Worm (Caenorhabditis elegans) whole organism, L1 larva: ENCODE results near the gene K03B4.8.

ENCODE experiments used
- C16A3.4 ChIP-seq: fragments of 150-350 bp; optimal IDR thresholded peaks from 2 replicates; lab custom pipeline; 2014; ENCODE audit warnings: missing biosample characterization, missing genetic modification characterization
- aha-1 ChIP-seq: fragments of 150-350 bp; optimal IDR thresholded peaks from 2 replicates; lab custom pipeline; 2014; ENCODE audit warnings: missing biosample characterization, missing genetic modification characterization
- aly-2 ChIP-seq: fragments of 150-350 bp; optimal IDR thresholded peaks from 2 replicates; lab custom pipeline; 2014; ENCODE audit warnings: missing biosample characterization, missing genetic modification characterization
- ama-1 ChIP-seq: fragments of 150-350 bp; optimal IDR thresholded peaks from 2 replicates; lab custom pipeline; 2014
- blmp-1 ChIP-seq: fragments of 150-350 bp; optimal IDR thresholded peaks from 2 replicates; lab custom pipeline; 2014; ENCODE audit warnings: missing biosample characterization, missing genetic modification characterization
- ceh-63 ChIP-seq: fragments of 200-800 bp; sonication (Bioruptor generic); optimal IDR thresholded peaks from 2 replicates; lab custom pipeline; 2018; ENCODE audit warnings: mild to moderate bottlenecking, missing genetic modification characterization, missing compliant biosample characterization
- ceh-82 ChIP-seq, 3 experiments: fragments of 150-350 bp in 1 of 3; sonication (generic microtip) in 2 of 3; optimal IDR thresholded peaks; 2 replicates each; lab custom pipeline; 2014 to 2017; ENCODE audit warnings: missing biosample characterization in 3 of 3, missing genetic modification characterization in 3 of 3
- ceh-88 ChIP-seq: fragments of 200-800 bp; sonication (Bioruptor generic); IDR thresholded peaks from 2 replicates; pipeline ENCODE4 v1.3.6; 2022; ENCODE audit warnings: missing genetic modification characterization, missing compliant biosample characterization
- ces-1 ChIP-seq: fragments of 150-350 bp; optimal IDR thresholded peaks from 2 replicates; lab custom pipeline; 2014; ENCODE audit warnings: missing biosample characterization, missing genetic modification reagents, missing genetic modification characterization
- dpl-1 ChIP-seq, 3 experiments: fragments of 150-350 bp in 2 of 3; sonication (generic microtip) in 1 of 3; optimal IDR thresholded peaks; 2 replicates each; lab custom pipeline; 2014 to 2017; ENCODE audit warnings: missing biosample characterization in 3 of 3, missing genetic modification characterization in 3 of 3, missing genetic modification reagents in 3 of 3
- dsc-1 ChIP-seq: sonication (generic microtip); optimal IDR thresholded peaks from 2 replicates; lab custom pipeline; 2016; ENCODE audit warnings: mild to moderate bottlenecking, missing genetic modification characterization, missing compliant biosample characterization
- efl-1 ChIP-seq, 4 experiments: fragments of 150-350 bp; optimal IDR thresholded peaks in 3 of 4; peaks in 1 of 4; 1 replicate in 1 of 4; 2 replicates in 3 of 4; lab custom pipeline; 2014; ENCODE audit warnings: missing biosample characterization in 2 of 4, missing genetic modification characterization in 2 of 4, missing genetic modification reagents in 2 of 4
- egl-13 ChIP-seq: sonication (generic microtip); optimal IDR thresholded peaks from 2 replicates; lab custom pipeline; 2016; ENCODE audit warnings: missing genotype, missing genetic modification reagents, missing genetic modification characterization, missing compliant biosample characterization
- elt-2 ChIP-seq: sonication (generic microtip); optimal IDR thresholded peaks from 2 replicates; lab custom pipeline; 2016; ENCODE audit warnings: missing genetic modification characterization, mild to moderate bottlenecking, inconsistent platforms, missing compliant biosample characterization, missing genetic modification reagents
- elt-3 ChIP-seq, 6 experiments: fragments of 150-350 bp in 1 of 6; sonication (generic microtip); optimal IDR thresholded peaks; 2 replicates each; lab custom pipeline; 2017 to 2018; ENCODE audit warnings: missing biosample characterization in 6 of 6, missing genetic modification characterization in 6 of 6, inconsistent platforms in 1 of 6
- fkh-10 ChIP-seq: sonication (generic microtip); optimal IDR thresholded peaks from 2 replicates; lab custom pipeline; 2017; ENCODE audit warnings: missing biosample characterization, missing genetic modification reagents, missing genetic modification characterization
- fkh-8 ChIP-seq: sonication (generic microtip); optimal IDR thresholded peaks from 2 replicates; lab custom pipeline; 2016; ENCODE audit warnings: mild to moderate bottlenecking, missing genetic modification characterization, missing compliant biosample characterization
- fos-1 ChIP-seq: fragments of 150-350 bp; optimal IDR thresholded peaks from 2 replicates; lab custom pipeline; 2014; ENCODE audit warnings: missing biosample characterization, missing genetic modification characterization
- grh-1 ChIP-seq: fragments of 200-800 bp; sonication (Bioruptor generic); IDR thresholded peaks from 2 replicates; pipeline ENCODE4 v1.3.6; 2022; ENCODE audit warnings: missing genetic modification reagents, missing genetic modification characterization, missing compliant biosample characterization
- jun-1 ChIP-seq: fragments of 150-350 bp; optimal IDR thresholded peaks from 2 replicates; lab custom pipeline; 2014; ENCODE audit warnings: missing biosample characterization, missing genetic modification reagents, missing genetic modification characterization
- lin-14 ChIP-seq: fragments of 200-800 bp; sonication (Bioruptor generic); optimal IDR thresholded peaks from 2 replicates; lab custom pipeline; 2018; ENCODE audit warnings: mild to moderate bottlenecking, missing genetic modification characterization, moderate library complexity, missing compliant biosample characterization
- lin-15B ChIP-seq: fragments of 150-350 bp; sonication (generic microtip); optimal IDR thresholded peaks from 3 replicates; lab custom pipeline; 2014; ENCODE audit warnings: missing biosample characterization, missing genetic modification characterization
- lin-35 ChIP-seq, 2 experiments: fragments of 150-350 bp; optimal IDR thresholded peaks; 2 replicates each; lab custom pipeline; 2014; ENCODE audit warnings: missing biosample characterization in 2 of 2, missing genetic modification characterization in 2 of 2, missing genetic modification reagents in 2 of 2
- lin-39 ChIP-seq: fragments of 150-350 bp; optimal IDR thresholded peaks from 2 replicates; lab custom pipeline; 2014; ENCODE audit warnings: missing biosample characterization, missing genetic modification reagents, missing genetic modification characterization
- lir-3 ChIP-seq: sonication (generic microtip); optimal IDR thresholded peaks from 2 replicates; lab custom pipeline; 2016; ENCODE audit warnings: mild to moderate bottlenecking, missing genetic modification characterization, moderate library complexity, missing compliant biosample characterization; ENCODE audit not compliant: poor library complexity
- lsy-2 ChIP-seq, 2 experiments: fragments of 150-350 bp; optimal IDR thresholded peaks; 2 replicates each; lab custom pipeline; 2014; ENCODE audit warnings: missing biosample characterization in 2 of 2, missing genetic modification characterization in 2 of 2
- mdl-1 ChIP-seq, 2 experiments: fragments of 150-350 bp; optimal IDR thresholded peaks; 2 replicates each; lab custom pipeline; 2014 to 2017; ENCODE audit warnings: missing biosample characterization in 2 of 2, missing genetic modification characterization in 2 of 2, inconsistent platforms in 1 of 2
- mep-1 ChIP-seq: fragments of 150-350 bp; optimal IDR thresholded peaks from 2 replicates; lab custom pipeline; 2014; ENCODE audit warnings: missing biosample characterization, missing genetic modification characterization
- nhr-11 ChIP-seq: fragments of 150-350 bp; optimal IDR thresholded peaks from 2 replicates; lab custom pipeline; 2014; ENCODE audit warnings: missing biosample characterization, missing genetic modification characterization
- nhr-19 ChIP-seq: fragments of 200-800 bp; sonication (Bioruptor generic); conservative IDR thresholded peaks from 2 replicates; pipeline ENCODE4 v1.3.6; 2022; ENCODE audit warnings: missing genetic modification characterization, missing compliant biosample characterization
- nhr-20 ChIP-seq: sonication (generic microtip); optimal IDR thresholded peaks from 2 replicates; lab custom pipeline; 2016; ENCODE audit warnings: mild to moderate bottlenecking, missing genetic modification characterization, missing compliant biosample characterization
- nhr-28 ChIP-seq: fragments of 150-350 bp; optimal IDR thresholded peaks from 2 replicates; lab custom pipeline; 2014; ENCODE audit warnings: missing biosample characterization, missing genetic modification characterization
- nhr-47 ChIP-seq: sonication (generic microtip); optimal IDR thresholded peaks from 2 replicates; lab custom pipeline; 2016; ENCODE audit warnings: mild to moderate bottlenecking, missing genetic modification characterization, moderate library complexity, missing compliant biosample characterization
- nhr-71 ChIP-seq: sonication (generic microtip); optimal IDR thresholded peaks from 2 replicates; lab custom pipeline; 2016; ENCODE audit warnings: mild to moderate bottlenecking, missing genetic modification characterization, moderate library complexity, missing compliant biosample characterization
- nhr-84 ChIP-seq: sonication (generic microtip); optimal IDR thresholded peaks from 2 replicates; lab custom pipeline; 2017; ENCODE audit warnings: missing biosample characterization, missing genetic modification characterization
- nhr-85 ChIP-seq: sonication (generic microtip); peaks from one replicate; lab custom pipeline; 2016; ENCODE audit warnings: missing genetic modification characterization, inconsistent platforms, missing compliant biosample characterization
- nhr-90 ChIP-seq: sonication (generic microtip); optimal IDR thresholded peaks from 2 replicates; lab custom pipeline; 2016; ENCODE audit warnings: mild to moderate bottlenecking, missing genetic modification characterization, missing compliant biosample characterization; ENCODE audit not compliant: poor library complexity
- pag-3 ChIP-seq: sonication (generic microtip); optimal IDR thresholded peaks from 2 replicates; lab custom pipeline; 2017; ENCODE audit warnings: missing genetic modification characterization, mild to moderate bottlenecking, missing compliant biosample characterization, antibody characterized with exemption, borderline replicate concordance; ENCODE audit not compliant: insufficient read depth
- rnt-1 ChIP-seq: sonication (generic microtip); optimal IDR thresholded peaks from 2 replicates; lab custom pipeline; 2016; ENCODE audit warnings: mild to moderate bottlenecking, missing genetic modification characterization, moderate library complexity, missing compliant biosample characterization
- skn-1 ChIP-seq: fragments of 150-350 bp; optimal IDR thresholded peaks from 2 replicates; lab custom pipeline; 2014; ENCODE audit warnings: missing biosample characterization, missing genetic modification characterization
- snu-23 ChIP-seq: sonication (generic microtip); optimal IDR thresholded peaks from 2 replicates; lab custom pipeline; 2016; ENCODE audit warnings: missing genetic modification characterization, missing compliant biosample characterization
- sox-4 ChIP-seq: sonication (generic microtip); optimal IDR thresholded peaks from 2 replicates; lab custom pipeline; 2016; ENCODE audit warnings: missing genetic modification characterization, missing compliant biosample characterization
- swsn-7 ChIP-seq: sonication (generic microtip); optimal IDR thresholded peaks from 2 replicates; lab custom pipeline; 2016; ENCODE audit warnings: missing genetic modification characterization, missing compliant biosample characterization
- tbx-2 ChIP-seq: sonication (generic microtip); optimal IDR thresholded peaks from 2 replicates; lab custom pipeline; 2016; ENCODE audit warnings: missing genetic modification characterization, missing compliant biosample characterization
- unc-130 ChIP-seq: fragments of 150-350 bp; optimal IDR thresholded peaks from 2 replicates; lab custom pipeline; 2017; ENCODE audit warnings: missing biosample characterization, missing genetic modification characterization, inconsistent platforms
- unc-30 ChIP-seq: sonication (generic microtip); optimal IDR thresholded peaks from 2 replicates; lab custom pipeline; 2017; ENCODE audit warnings: missing biosample characterization, missing genetic modification characterization
- unc-86 ChIP-seq: sonication (generic microtip); optimal IDR thresholded peaks from 2 replicates; lab custom pipeline; 2016; ENCODE audit warnings: missing genetic modification characterization, missing compliant biosample characterization
- xbp-1 ChIP-seq: sonication (generic microtip); optimal IDR thresholded peaks from 2 replicates; lab custom pipeline; 2016; ENCODE audit warnings: missing genetic modification characterization, missing compliant biosample characterization
- zip-4 ChIP-seq: fragments of 200-800 bp; sonication (Bioruptor generic); optimal IDR thresholded peaks from 2 replicates; lab custom pipeline; 2018; ENCODE audit warnings: mild to moderate bottlenecking, missing genetic modification characterization, moderate library complexity, missing compliant biosample characterization
- ztf-11 ChIP-seq, 2 experiments: sonication (generic microtip); optimal IDR thresholded peaks; 2 replicates each; lab custom pipeline; 2016 to 2017; ENCODE audit warnings: missing genetic modification characterization in 2 of 2, missing biosample characterization in 1 of 2, missing compliant biosample characterization in 1 of 2

The K03B4.8 gene

DNA sequence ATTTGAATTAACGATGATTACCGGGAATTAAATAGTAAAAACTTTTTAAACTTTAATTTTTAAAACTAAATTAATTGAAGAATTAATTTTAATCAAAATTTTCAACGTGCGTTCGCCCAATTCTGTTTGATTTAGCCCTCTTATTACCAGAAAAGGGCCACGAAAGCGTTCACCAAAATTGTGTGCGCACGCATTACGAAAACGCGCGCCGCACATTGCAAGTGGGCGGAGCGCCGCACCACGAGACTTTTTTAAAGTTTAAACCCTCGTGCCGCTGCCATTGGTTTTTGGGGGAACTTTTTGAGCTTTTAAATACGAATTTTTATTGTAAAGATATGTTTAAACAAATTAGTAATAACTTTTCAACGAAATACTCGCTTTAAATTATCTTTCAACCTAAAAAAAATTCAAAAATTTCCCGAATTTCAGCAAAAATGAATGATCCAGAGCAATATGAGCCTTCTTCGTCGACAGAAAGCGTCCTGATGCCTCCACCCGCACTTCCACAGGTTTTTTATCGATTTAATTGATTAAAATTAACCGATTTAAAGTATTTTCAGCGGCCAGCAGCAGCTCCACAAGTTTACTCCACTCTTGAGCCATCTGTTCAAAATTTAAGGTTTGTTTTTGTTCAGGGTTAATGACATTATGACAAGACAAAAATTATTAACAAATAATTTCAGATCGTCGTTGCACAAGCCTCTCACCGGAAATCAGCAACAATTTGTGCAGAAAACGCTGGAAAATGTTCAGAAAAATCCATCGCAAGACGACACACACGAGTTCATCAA lies 12.5 kb upstream of the K03B4.8 start, which contains the start of gene taf-10:
Gene taf-10 (plus strand): TSS at position 424 of the 791 bp plus-strand sequence.
- TF ChIP-seq grh-1 (GFP tag; lab: Robert Waterston, UW) (peak; percentile 51), aha-1 (tag; lab: Kevin White, UChicago) (no peak), lin-39 (tag; lab: Kevin White, UChicago) (peak; percentile 28), ceh-82 (tag; optimal IDR thresholded peaks at IDR 0.05; lab: Kevin White, UChicago) (peak in 1 of 3 experiments; percentile 67), jun-1 (no peak), rnt-1 (tag; lab: Kevin White, UChicago) (peak; percentile 75), nhr-20 (peak; percentile 62), nhr-19 (GFP tag; lab: Robert Waterston, UW) (peak; percentile 52), ama-1 (lab: Kevin White, UChicago) (no peak), efl-1 (optimal IDR thresholded peaks at IDR 0.05; lab: Kevin White, UChicago) (peak; percentile 55 to 61), efl-1 (GFP tag; optimal IDR thresholded peaks at IDR 0.05 in 1 of 2; lab: Kevin White, UChicago) (peak; percentile 51 to 96), mep-1 (tag; lab: Kevin White, UChicago) (peak; percentile 47), skn-1 (peak; percentile 72), nhr-85 (tag; lab: Kevin White, UChicago) (peak; percentile 84), dpl-1 (GFP tag; optimal IDR thresholded peaks at IDR 0.05; lab: Kevin White, UChicago) (peak; percentile 44 to 66 (median 66)), unc-86 (tag; lab: Kevin White, UChicago) (peak; percentile 11), fkh-8 (tag; lab: Kevin White, UChicago) (peak; percentile 28), ceh-88 (GFP tag; lab: Robert Waterston, UW) (no peak), aly-2 (tag; lab: Kevin White, UChicago) (no peak), egl-13 (tag; lab: Kevin White, UChicago) (peak; percentile 19), nhr-71 (tag; lab: Kevin White, UChicago) (peak; percentile 73), lin-15B (peak; percentile 9), lin-14 (peak; percentile 75), sox-4 (no peak), elt-3 (tag; optimal IDR thresholded peaks at IDR 0.05; lab: Kevin White, UChicago) (peak in 1 of 6 experiments; percentile 49), nhr-90 (tag; lab: Kevin White, UChicago) (peak; percentile 66), nhr-11 (tag; lab: Kevin White, UChicago) (no peak), elt-2 (peak; percentile 16), nhr-28 (no peak), lin-35 (GFP tag; optimal IDR thresholded peaks at IDR 0.05; lab: Kevin White, UChicago) (peak; percentile 45 to 75), tbx-2 (tag; lab: Kevin White, UChicago) (peak; percentile 53), swsn-7 (tag; lab: Kevin White, UChicago) (peak; percentile 61), fkh-10 (no peak), zip-4 (GFP tag; lab: Kevin White, UChicago) (no peak), ceh-63 (no peak), nhr-47 (tag; lab: Kevin White, UChicago) (peak; percentile 66), unc-130 (peak; percentile 24), lsy-2 (tag; optimal IDR thresholded peaks at IDR 0.05; lab: Kevin White, UChicago) (peak; percentile 59 to 69), nhr-84 (tag; lab: Kevin White, UChicago) (no peak), blmp-1 (tag; lab: Kevin White, UChicago) (peak; percentile 15), snu-23 (GFP tag; lab: Kevin White, UChicago) (peak; percentile 67), ces-1 (no peak), xbp-1 (tag; lab: Kevin White, UChicago) (peak; percentile 44), fos-1 (no peak), dsc-1 (tag; lab: Kevin White, UChicago) (peak; percentile 43), mdl-1 (tag; optimal IDR thresholded peaks at IDR 0.05; lab: Kevin White, UChicago) (peak in 1 of 2 experiments; percentile 88), ztf-11 (tag; optimal IDR thresholded peaks at IDR 0.05; lab: Kevin White, UChicago) (peak in 1 of 2 experiments; percentile 47), unc-30 (tag; lab: Kevin White, UChicago) (no peak), lir-3 (tag; lab: Kevin White, UChicago) (peak; percentile 21), C16A3.4 (tag; lab: Kevin White, UChicago) (peak; percentile 61), pag-3 (tag; lab: Kevin White, UChicago) (peak; percentile 7)
